Fruit fly (Drosophila melanogaster): ENCODE results near the gene CG10793.

DNA sequence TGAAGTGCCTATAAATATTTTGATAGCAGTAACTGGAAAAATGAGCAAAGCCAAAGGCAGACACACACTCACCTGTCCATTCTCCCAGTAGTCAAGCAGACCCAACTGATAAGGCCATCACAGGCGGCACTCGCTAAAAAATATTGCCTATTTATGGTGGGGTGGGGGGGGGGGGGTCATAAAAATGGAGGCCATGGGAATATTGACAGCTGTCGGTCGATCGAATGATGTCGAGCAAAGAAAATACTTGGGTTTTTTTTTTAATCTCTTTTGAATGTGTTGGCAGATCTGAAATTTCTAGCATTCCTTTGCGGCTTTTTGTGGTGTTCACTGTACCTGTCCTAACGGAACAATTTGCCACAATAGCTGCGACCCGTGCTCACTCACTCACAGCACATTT is 42.6 kb downstream of the CG10793 start:
- TF ChIP-seq CG17806 (tag; optimal IDR thresholded peaks at IDR 0.05), result no peak
- TF ChIP-seq CG14655 (GFP tag; optimal IDR thresholded peaks at IDR 0.05), result no peak
- TF ChIP-seq CG8159 (tag; optimal IDR thresholded peaks at IDR 0.05), result no peak
- no peak for TF ChIP-seq CG12605 (GFP tag; IDR thresholded peaks at IDR 0.05)
- no peak for TF ChIP-seq CG8301 (tag; optimal IDR thresholded peaks at IDR 0.05)
- no peak for TF ChIP-seq CG9948 (tag; optimal IDR thresholded peaks at IDR 0.05)

All from whole organism, pupa.